Worm (Caenorhabditis elegans): ENCODE data around the gene alh-8.

Gene alh-8

ce11 chrII:11737347-11737746 is 8.5 kb downstream of the alh-8 start (continued):
- TF ChIP-seq sdz-12 (GFP tag; optimal IDR thresholded peaks at IDR 0.05), result no peak
- no peak for TF ChIP-seq nhr-48 (tag; optimal IDR thresholded peaks at IDR 0.05)
- TF ChIP-seq spr-1 (tag; optimal IDR thresholded peaks at IDR 0.05), result peak; percentile 9
- peak in 1 of 2 experiments; percentile 32 for TF ChIP-seq lsy-2 (tag; optimal IDR thresholded peaks at IDR 0.05)
- no peak for TF ChIP-seq zag-1 (tag; optimal IDR thresholded peaks at IDR 0.05)
- TF ChIP-seq pqm-1 (tag; optimal IDR thresholded peaks at IDR 0.05), result no peak

ce11 chrII:11739199-11739598 is 10.3 kb downstream of the alh-8 start, which contains the start of gene ctsa-1.2:
Gene ctsa-1.2, plus strand, starts transcription at chrII:11739358.
- TF ChIP-seq nhr-48 (tag; optimal IDR thresholded peaks at IDR 0.05), result peak; percentile 21
- peak; percentile 74 for TF ChIP-seq nhr-28 (tag; optimal IDR thresholded peaks at IDR 0.05)
- TF ChIP-seq tra-1 (GFP tag; IDR thresholded peaks at IDR 0.05), result peak; percentile 9; the same call in 1 of the 2 replicates
- TF ChIP-seq aha-1 (tag), result peak; percentile 41
- peak; percentile 38 for TF ChIP-seq dve-1 (tag; optimal IDR thresholded peaks at IDR 0.05; ENCODE audit: insufficient read depth)
- no peak for TF ChIP-seq ZK546.5 (tag; optimal IDR thresholded peaks at IDR 0.05)
- TF ChIP-seq ceh-28 (tag; optimal IDR thresholded peaks at IDR 0.05), result no peak
- peak; percentile 16 for TF ChIP-seq mes-2 (tag; optimal IDR thresholded peaks at IDR 0.05; ENCODE audit: poor library complexity, severe bottlenecking)
- TF ChIP-seq pqm-1 (tag; optimal IDR thresholded peaks at IDR 0.05), result peak; percentile 68
- TF ChIP-seq nhr-76 (tag; optimal IDR thresholded peaks at IDR 0.05), result no peak
- TF ChIP-seq hlh-11 (tag; optimal IDR thresholded peaks at IDR 0.05), result peak; percentile 59
- peak in 1 of 2 experiments; percentile 1 for TF ChIP-seq unc-62 (GFP tag; optimal IDR thresholded peaks at IDR 0.05 in 1 of 2)
- TF ChIP-seq unc-62 (tag; optimal IDR thresholded peaks at IDR 0.05), result no peak
- no peak for TF ChIP-seq rbr-2 (tag; optimal IDR thresholded peaks at IDR 0.05)
- peak; percentile 78 for TF ChIP-seq dmd-6 (GFP tag; IDR thresholded peaks at IDR 0.05)
- TF ChIP-seq lin-15B (tag; optimal IDR thresholded peaks at IDR 0.05), result no peak
- no peak for TF ChIP-seq T20F7.1 (GFP tag; optimal IDR thresholded peaks at IDR 0.05)
- no peak for TF ChIP-seq hlh-30 (tag; optimal IDR thresholded peaks at IDR 0.05; ENCODE audit: insufficient read depth)

ce11 chrII:11742320-11742719 is 13.5 kb downstream of the alh-8 start:
- TF ChIP-seq ceh-28 (tag; optimal IDR thresholded peaks at IDR 0.05) (no peak), F49E8.2 (tag; optimal IDR thresholded peaks at IDR 0.05; ENCODE audit: borderline replicate concordance) (no peak), unc-39 (tag; optimal IDR thresholded peaks at IDR 0.05) (no peak), mes-2 (tag; optimal IDR thresholded peaks at IDR 0.05; ENCODE audit: poor library complexity, severe bottlenecking) (no peak), spr-1 (tag; optimal IDR thresholded peaks at IDR 0.05) (peak; percentile 22), vab-7 (GFP tag; IDR thresholded peaks at IDR 0.05) (no peak), mdt-29 (GFP tag; IDR thresholded peaks at IDR 0.05) (no peak), tag-97 (GFP tag; IDR thresholded peaks at IDR 0.05) (no peak), unc-62 (GFP tag; optimal IDR thresholded peaks at IDR 0.05 in 1 of 2) (peak in 1 of 2 experiments; percentile 94), unc-62 (tag; optimal IDR thresholded peaks at IDR 0.05) (no peak), D1046.2 (GFP tag; IDR thresholded peaks at IDR 0.05) (no peak), spr-3 (GFP tag; optimal IDR thresholded peaks at IDR 0.05) (no peak), ceh-62 (tag; optimal IDR thresholded peaks at IDR 0.05) (no peak), ztf-7 (tag; optimal IDR thresholded peaks at IDR 0.05) (no peak), lsy-2 (tag; optimal IDR thresholded peaks at IDR 0.05) (no peak), set-16 (GFP tag; IDR thresholded peaks at IDR 0.05) (no peak), dmd-9 (GFP tag; IDR thresholded peaks at IDR 0.05) (no peak)

- TF ChIP-seq ctbp-1 (GFP tag; IDR thresholded peaks at IDR 0.05) (peak; percentile 91), nhr-41 (GFP tag; IDR thresholded peaks at IDR 0.05) (no peak), hmg-1.1 (GFP tag; IDR thresholded peaks at IDR 0.05) (peak; percentile 83; the same call in 1 of the 2 replicates), saeg-2 (GFP tag; IDR thresholded peaks at IDR 0.05) (no peak), vab-7 (GFP tag; IDR thresholded peaks at IDR 0.05) (no peak; the same call in 1 of the 2 replicates), madf-5 (GFP tag; IDR thresholded peaks at IDR 0.05) (0 out of 4 replicates have a peak, but pooled peaks of 1 of the 2 experiments have one; percentile 16), zip-11 (GFP tag; IDR thresholded peaks at IDR 0.05) (no peak), ceh-32 (tag; optimal IDR thresholded peaks at IDR 0.05; ENCODE audit: poor library complexity) (no peak), zag-1 (tag; optimal IDR thresholded peaks at IDR 0.05) (peak; percentile 32), ces-1 (GFP tag; optimal IDR thresholded peaks at IDR 0.05) (no peak), skn-1 (tag; optimal IDR thresholded peaks at IDR 0.05) (no peak), ztf-7 (tag; optimal IDR thresholded peaks at IDR 0.05) (no peak), lin-15B (tag; optimal IDR thresholded peaks at IDR 0.05) (no peak), arid-1 (GFP tag; conservative IDR thresholded peaks at IDR 0.05) (0 out of 2 replicates have a peak, but pooled peaks have one; percentile 8), dpl-1 (GFP tag; optimal IDR thresholded peaks at IDR 0.05) (no peak), lin-13 (GFP tag; optimal IDR thresholded peaks at IDR 0.05) (peak; percentile 1), egl-43 (GFP tag; IDR thresholded peaks at IDR 0.05) (peak; percentile 79; the same call in 1 of the 2 replicates)
Observed at ce11 chrII:11746782-11747288, 18.0 kb downstream of the alh-8 start.

Data from whole organism, L4 larva.